Worm (Caenorhabditis elegans) whole organism, L4 larva: ENCODE measurements around the gene Y57G11C.14.

Experiments used
- F44E2.7 ChIP-seq: fragments of 200-800 bp; sonication (Bioruptor generic); IDR thresholded peaks from 2 replicates; pipeline ENCODE4 v2.1.2; 2022; ENCODE audit warnings: missing genetic modification characterization, missing compliant biosample characterization
- F49E8.2 ChIP-seq: sonication (generic microtip); optimal IDR thresholded peaks from 2 replicates; lab custom pipeline; 2016; ENCODE audit warnings: missing compliant biosample characterization, mild to moderate bottlenecking, missing genetic modification characterization, borderline replicate concordance
- ceh-28 ChIP-seq: fragments of 150-350 bp; optimal IDR thresholded peaks from 2 replicates; lab custom pipeline; 2014; ENCODE audit warnings: missing biosample characterization, missing genetic modification reagents, missing genetic modification characterization
- ces-1 ChIP-seq: fragments of 150-350 bp; sonication (generic microtip); optimal IDR thresholded peaks from 4 replicates; lab custom pipeline; 2014; ENCODE audit warnings: missing biosample characterization, missing genetic modification reagents, missing genetic modification characterization
- egl-27 ChIP-seq: sonication (generic microtip); optimal IDR thresholded peaks from 3 replicates; lab custom pipeline; 2017; ENCODE audit warnings: missing biosample characterization, missing genetic modification reagents, missing genetic modification characterization
- lim-7 ChIP-seq: fragments of 200-800 bp; sonication (Bioruptor generic); IDR thresholded peaks from 2 replicates; pipeline ENCODE4 v1.3.6; 2022; ENCODE audit warnings: missing genetic modification characterization, missing compliant biosample characterization
- lin-15B ChIP-seq: fragments of 150-350 bp; sonication (generic microtip); optimal IDR thresholded peaks from 3 replicates; lab custom pipeline; 2014; ENCODE audit warnings: missing biosample characterization, missing genetic modification characterization
- mdt-29 ChIP-seq: fragments of 200-800 bp; sonication (Bioruptor generic); IDR thresholded peaks from 2 replicates; pipeline ENCODE4 v1.3.6; 2022; ENCODE audit warnings: missing genetic modification reagents, missing genetic modification characterization, missing compliant biosample characterization
- set-16 ChIP-seq: fragments of 200-800 bp; sonication (Bioruptor generic); IDR thresholded peaks from 2 replicates; pipeline ENCODE4 v1.3.6; 2022; ENCODE audit warnings: missing genetic modification reagents, missing genetic modification characterization, missing compliant biosample characterization
- snpc-4 ChIP-seq: fragments of 150-350 bp; optimal IDR thresholded peaks from 2 replicates; lab custom pipeline; 2014; ENCODE audit warnings: missing biosample characterization, missing genetic modification characterization
- unc-39 ChIP-seq: sonication (generic microtip); optimal IDR thresholded peaks from 2 replicates; lab custom pipeline; 2017; ENCODE audit warnings: missing biosample characterization, missing genetic modification characterization
- zip-11 ChIP-seq: fragments of 200-800 bp; sonication (Bioruptor generic); IDR thresholded peaks from 2 replicates; pipeline ENCODE4 v1.3.6; 2022; ENCODE audit warnings: missing genetic modification characterization, missing compliant biosample characterization

DNA sequence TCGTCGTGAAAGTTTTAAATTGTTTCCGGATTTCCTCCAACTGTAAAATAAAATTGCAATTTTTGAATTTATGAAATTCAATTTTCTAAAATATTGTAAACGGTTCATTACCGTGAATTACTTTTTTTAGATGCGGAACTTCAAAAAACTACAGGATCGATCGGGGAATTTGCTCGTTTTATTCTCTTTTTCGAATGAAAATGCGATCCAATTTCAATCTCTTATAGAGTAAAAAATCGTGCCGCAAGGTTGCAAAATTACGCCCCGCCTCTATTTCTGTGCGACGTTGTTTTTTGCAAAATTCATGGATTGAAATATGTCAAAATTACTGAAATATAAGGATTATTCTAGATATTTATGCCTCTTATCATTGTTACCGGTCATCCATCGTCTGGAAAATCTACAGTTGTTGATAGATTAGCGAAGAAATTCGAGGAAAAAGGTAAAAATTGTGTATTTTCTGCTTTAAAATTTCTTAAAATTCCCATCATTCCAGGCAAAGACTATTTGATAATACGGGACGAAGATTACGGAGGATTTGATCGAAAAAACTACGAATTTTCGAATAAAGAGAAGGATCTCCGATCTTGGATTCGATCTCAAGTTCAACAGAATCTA, 29.8 kb upstream of the Y57G11C.14 start, which contains the start of gene Y57G11C.43:
- TF ChIP-seq ces-1 (GFP tag; lab: Kevin White, UChicago) (no peak), mdt-29 (no peak), ceh-28 (tag; lab: Kevin White, UChicago) (no peak), F49E8.2 (tag; lab: Kevin White, UChicago) (no peak), zip-11 (no peak), set-16 (no peak), lim-7 (GFP tag; lab: Robert Waterston, UW) (no peak), lin-15B (tag; lab: Kevin White, UChicago) (no peak), unc-39 (tag; lab: Kevin White, UChicago) (no peak), F44E2.7 (GFP tag; lab: Robert Waterston, UW) (no peak), egl-27 (tag; lab: Kevin White, UChicago) (no peak), snpc-4 (tag; lab: Kevin White, UChicago) (no peak)
